Worm (Caenorhabditis elegans) whole organism, L3 larva: Measurements from ENCODE around the gene pan-1.

Experiments
- R02D3.7 ChIP-seq: fragments of 150-350 bp; optimal IDR thresholded peaks from 2 replicates; lab custom pipeline; 2014; ENCODE audit warnings: missing biosample characterization, missing genetic modification characterization
- aly-2 ChIP-seq: fragments of 150-350 bp; optimal IDR thresholded peaks from 2 replicates; lab custom pipeline; 2014; ENCODE audit warnings: missing biosample characterization, missing genetic modification characterization
- ceh-16 ChIP-seq: sonication (generic microtip); optimal IDR thresholded peaks from 2 replicates; lab custom pipeline; 2017; ENCODE audit warnings: missing biosample characterization, missing genetic modification characterization
- ceh-82 ChIP-seq: fragments of 150-350 bp; optimal IDR thresholded peaks from 2 replicates; lab custom pipeline; 2014; ENCODE audit warnings: missing biosample characterization, missing genetic modification characterization
- daf-12 ChIP-seq: fragments of 150-350 bp; optimal IDR thresholded peaks from 2 replicates; lab custom pipeline; 2014; ENCODE audit warnings: missing biosample characterization, missing genetic modification reagents, missing genetic modification characterization
- egl-5 ChIP-seq: fragments of 150-350 bp; optimal IDR thresholded peaks from 2 replicates; lab custom pipeline; 2017; ENCODE audit warnings: missing biosample characterization, missing genetic modification reagents, missing genetic modification characterization, inconsistent platforms
- elt-1 ChIP-seq: fragments of 150-350 bp; optimal IDR thresholded peaks from 2 replicates; lab custom pipeline; 2014; ENCODE audit warnings: missing biosample characterization, missing genetic modification characterization
- elt-2 ChIP-seq: sonication (generic microtip); optimal IDR thresholded peaks from 2 replicates; lab custom pipeline; 2016; ENCODE audit warnings: missing genetic modification reagents, mild to moderate bottlenecking, missing genetic modification characterization, missing compliant biosample characterization
- elt-3 ChIP-seq, 3 experiments: fragments of 150-350 bp in 1 of 3; sonication (generic microtip) in 2 of 3; optimal IDR thresholded peaks; 2 replicates in 2 of 3; 4 replicates in 1 of 3; lab custom pipeline; 2014 to 2017; ENCODE audit warnings: missing biosample characterization in 3 of 3, missing genetic modification characterization in 3 of 3
- eor-1 ChIP-seq, 2 experiments: fragments of 150-350 bp; optimal IDR thresholded peaks; 2 replicates each; lab custom pipeline; 2014 to 2018; ENCODE audit warnings: missing biosample characterization in 2 of 2, missing genetic modification characterization in 2 of 2
- fkh-10 ChIP-seq: sonication (generic microtip); optimal IDR thresholded peaks from 2 replicates; lab custom pipeline; 2017; ENCODE audit warnings: missing biosample characterization, missing genetic modification reagents, missing genetic modification characterization
- fkh-2 ChIP-seq: fragments of 150-350 bp; optimal IDR thresholded peaks from 2 replicates; lab custom pipeline; 2014; ENCODE audit warnings: missing biosample characterization, missing genetic modification reagents, missing genetic modification characterization
- hmg-11 ChIP-seq: sonication (generic microtip); optimal IDR thresholded peaks from 2 replicates; lab custom pipeline; 2016; ENCODE audit warnings: missing genetic modification characterization, missing compliant biosample characterization
- lin-15B ChIP-seq: fragments of 150-350 bp; optimal IDR thresholded peaks from 2 replicates; lab custom pipeline; 2014; ENCODE audit warnings: missing biosample characterization, missing genetic modification characterization
- lin-39 ChIP-seq: fragments of 150-350 bp; optimal IDR thresholded peaks from 2 replicates; lab custom pipeline; 2018; ENCODE audit warnings: missing biosample characterization, missing genetic modification reagents, missing genetic modification characterization
- lsy-12 ChIP-seq: sonication (generic microtip); optimal IDR thresholded peaks from 2 replicates; lab custom pipeline; 2016; ENCODE audit warnings: mild to moderate bottlenecking, missing genetic modification characterization, missing compliant biosample characterization
- mdl-1 ChIP-seq: fragments of 150-350 bp; optimal IDR thresholded peaks from 2 replicates; lab custom pipeline; 2014; ENCODE audit warnings: missing biosample characterization, missing genetic modification characterization
- nfya-1 ChIP-seq: sonication (generic microtip); optimal IDR thresholded peaks from 2 replicates; lab custom pipeline; 2017; ENCODE audit warnings: missing genetic modification characterization, mild to moderate bottlenecking, missing compliant biosample characterization, antibody characterized with exemption, moderate library complexity; ENCODE audit not compliant: insufficient read depth
- nhr-11 ChIP-seq: fragments of 150-350 bp; optimal IDR thresholded peaks from 2 replicates; lab custom pipeline; 2014; ENCODE audit warnings: missing biosample characterization, missing genetic modification characterization
- nhr-12 ChIP-seq: fragments of 150-350 bp; optimal IDR thresholded peaks from 2 replicates; lab custom pipeline; 2014; ENCODE audit warnings: missing biosample characterization, missing genetic modification characterization
- nhr-23 ChIP-seq: fragments of 150-350 bp; optimal IDR thresholded peaks from 2 replicates; lab custom pipeline; 2014; ENCODE audit warnings: missing biosample characterization, missing genetic modification reagents, missing genetic modification characterization
- nhr-28 ChIP-seq: fragments of 150-350 bp; optimal IDR thresholded peaks from 2 replicates; lab custom pipeline; 2014; ENCODE audit warnings: missing biosample characterization, missing genetic modification characterization
- nhr-43 ChIP-seq: sonication (generic microtip); optimal IDR thresholded peaks from 2 replicates; lab custom pipeline; 2016; ENCODE audit warnings: mild to moderate bottlenecking, missing genetic modification characterization, missing compliant biosample characterization; ENCODE audit not compliant: poor library complexity, severe bottlenecking
- nhr-67 ChIP-seq: fragments of 150-350 bp; optimal IDR thresholded peaks from 2 replicates; lab custom pipeline; 2014; ENCODE audit warnings: missing biosample characterization, missing genetic modification characterization
- nhr-76 ChIP-seq: fragments of 150-350 bp; sonication (generic microtip); optimal IDR thresholded peaks from 5 replicates; lab custom pipeline; 2014; ENCODE audit warnings: missing biosample characterization, missing genetic modification characterization
- nhr-77 ChIP-seq: fragments of 150-350 bp; optimal IDR thresholded peaks from 2 replicates; lab custom pipeline; 2014; ENCODE audit warnings: missing biosample characterization, missing genetic modification characterization
- pqm-1 ChIP-seq: fragments of 150-350 bp; optimal IDR thresholded peaks from 2 replicates; lab custom pipeline; 2017; ENCODE audit warnings: missing biosample characterization, missing genetic modification characterization, inconsistent platforms
- skn-1 ChIP-seq: fragments of 150-350 bp; optimal IDR thresholded peaks from 2 replicates; lab custom pipeline; 2014; ENCODE audit warnings: missing biosample characterization, missing genetic modification characterization
- snpc-4 ChIP-seq: fragments of 150-350 bp; optimal IDR thresholded peaks from 2 replicates; lab custom pipeline; 2014; ENCODE audit warnings: missing biosample characterization, missing genetic modification characterization
- tbx-2 ChIP-seq: sonication (generic microtip); optimal IDR thresholded peaks from 2 replicates; lab custom pipeline; 2016; ENCODE audit warnings: mild to moderate bottlenecking, missing genetic modification characterization, missing compliant biosample characterization
- unc-62 ChIP-seq: fragments of 150-350 bp; sonication (generic microtip); optimal IDR thresholded peaks from 4 replicates; lab custom pipeline; 2014; ENCODE audit warnings: missing biosample characterization, missing genetic modification reagents, missing genetic modification characterization
- zag-1 ChIP-seq: fragments of 150-350 bp; optimal IDR thresholded peaks from 2 replicates; lab custom pipeline; 2014; ENCODE audit warnings: missing biosample characterization, missing genetic modification characterization
- ztf-11 ChIP-seq: fragments of 150-350 bp; optimal IDR thresholded peaks from 2 replicates; lab custom pipeline; 2014; ENCODE audit warnings: missing biosample characterization, missing genetic modification characterization
- ztf-4 ChIP-seq: fragments of 150-350 bp; optimal IDR thresholded peaks from 2 replicates; lab custom pipeline; 2014; ENCODE audit warnings: missing biosample characterization, missing genetic modification characterization

Gene pan-1

ce11 chrIII:4520057-4520456 is 42.5 kb upstream of the pan-1 start, which contains the start of gene cdh-4:
TSS of gene cdh-4 (plus strand) at chrIII:4520357.
- TF ChIP-seq ceh-16 (tag; lab: Kevin White, UChicago) (no peak), ztf-11 (tag; lab: Kevin White, UChicago) (no peak), hmg-11 (tag; lab: Kevin White, UChicago) (no peak), mdl-1 (tag; lab: Kevin White, UChicago) (no peak), fkh-2 (tag; lab: Kevin White, UChicago) (no peak), eor-1 (tag; optimal IDR thresholded peaks at IDR 0.05; lab: Kevin White, UChicago) (no peak), nhr-12 (tag; lab: Kevin White, UChicago) (no peak)

DNA sequence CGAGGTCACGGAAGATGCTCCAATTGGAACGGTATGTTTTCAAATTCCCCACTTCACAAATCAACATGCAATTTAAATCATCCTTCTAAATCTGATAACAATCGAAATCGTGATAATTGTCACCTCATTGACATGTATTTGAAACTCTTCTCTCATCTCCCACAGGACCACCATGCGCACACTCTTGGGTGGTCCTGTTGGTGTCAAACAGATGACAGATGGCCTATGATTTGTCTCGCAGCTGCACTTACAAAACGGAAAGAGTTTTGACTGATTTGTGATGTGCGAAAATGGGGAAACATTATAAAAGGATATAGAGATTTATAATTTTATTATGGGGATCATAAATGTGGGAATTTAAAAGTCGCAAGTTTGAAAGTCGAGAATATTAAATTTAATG is 39.1 kb upstream of the pan-1 start:
- TF ChIP-seq fkh-10 (no peak), daf-12 (tag; lab: Kevin White, UChicago) (no peak)

DNA sequence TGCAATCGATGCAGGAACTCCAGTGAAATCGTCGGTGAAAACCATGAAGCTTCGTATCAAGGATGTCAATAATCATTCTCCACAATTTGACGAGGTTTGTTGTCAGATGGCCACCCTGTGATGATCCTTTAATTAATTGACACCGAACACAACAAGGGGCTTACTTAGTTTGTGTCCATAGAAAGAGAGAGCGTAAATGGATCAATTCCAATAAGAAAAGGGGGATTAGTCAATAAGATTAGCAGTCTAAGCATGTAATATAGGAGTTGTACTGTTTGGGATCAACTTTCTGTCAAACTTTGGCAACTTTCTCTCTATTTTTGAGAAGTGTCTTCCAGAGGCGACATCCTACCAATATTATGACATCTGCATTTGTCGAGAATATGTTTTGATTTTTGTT is 38.5 kb upstream of the pan-1 start:
- TF ChIP-seq hmg-11 (tag; lab: Kevin White, UChicago), result no peak
- no peak for TF ChIP-seq ztf-11 (tag; lab: Kevin White, UChicago)
- TF ChIP-seq nhr-67 (tag; lab: Kevin White, UChicago), result no peak
- no peak for TF ChIP-seq ceh-82
- no peak for TF ChIP-seq zag-1 (tag; lab: Kevin White, UChicago)
- no peak for TF ChIP-seq snpc-4
- TF ChIP-seq ztf-4 (tag; lab: Kevin White, UChicago), result no peak
- TF ChIP-seq lsy-12 (tag; lab: Kevin White, UChicago), result no peak
- no peak for TF ChIP-seq fkh-2 (tag; lab: Kevin White, UChicago)
- TF ChIP-seq egl-5 (tag; lab: Kevin White, UChicago), result no peak
- no peak for TF ChIP-seq nhr-23 (tag; lab: Kevin White, UChicago)
- no peak for TF ChIP-seq nfya-1 (tag; lab: Kevin White, UChicago)
- TF ChIP-seq tbx-2 (tag; lab: Kevin White, UChicago), result no peak
- no peak for TF ChIP-seq aly-2 (tag; lab: Kevin White, UChicago)
- no peak for TF ChIP-seq unc-62
- no peak for TF ChIP-seq nhr-11 (tag; lab: Kevin White, UChicago)
- TF ChIP-seq lin-39 (tag; lab: Kevin White, UChicago), result no peak
- TF ChIP-seq nhr-28 (tag; lab: Kevin White, UChicago), result no peak
- TF ChIP-seq skn-1 (tag; lab: Kevin White, UChicago), result no peak
- no peak for TF ChIP-seq nhr-43 (tag; lab: Kevin White, UChicago)

DNA sequence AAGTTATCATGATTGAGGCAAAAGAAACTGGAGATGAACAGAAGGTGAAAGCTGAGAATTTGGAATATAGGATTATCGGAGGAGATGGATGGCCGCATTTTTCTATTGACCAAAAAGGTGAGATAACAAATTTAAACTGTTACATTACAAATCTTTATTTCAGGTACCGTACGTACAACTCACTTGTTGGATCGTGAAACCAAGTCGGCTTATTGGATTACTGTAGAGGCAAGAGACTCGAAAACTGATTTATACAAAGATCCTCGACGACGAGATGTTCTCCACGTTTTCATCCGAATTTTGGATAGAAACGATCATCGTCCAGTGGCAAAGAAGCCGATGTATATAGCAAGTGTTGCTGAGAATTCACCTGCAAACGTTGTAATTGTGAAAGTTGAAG is 36.5 kb upstream of the pan-1 start:
- TF ChIP-seq tbx-2 (tag; lab: Kevin White, UChicago), result no peak
- no peak for TF ChIP-seq nhr-28 (tag; lab: Kevin White, UChicago)
- TF ChIP-seq egl-5 (tag; lab: Kevin White, UChicago), result no peak

- no peak for TF ChIP-seq tbx-2 (tag; lab: Kevin White, UChicago)
- TF ChIP-seq elt-1 (tag; lab: Kevin White, UChicago), result no peak
- TF ChIP-seq nhr-43 (tag; lab: Kevin White, UChicago), result no peak
- TF ChIP-seq pqm-1 (tag; lab: Kevin White, UChicago), result no peak
- no peak for TF ChIP-seq elt-3 (tag; optimal IDR thresholded peaks at IDR 0.05; lab: Kevin White, UChicago)
- no peak for TF ChIP-seq R02D3.7 (tag; lab: Kevin White, UChicago)
- no peak for TF ChIP-seq egl-5 (tag; lab: Kevin White, UChicago)
- no peak for TF ChIP-seq nhr-76
Measured at ce11 chrIII:4530968-4531367, 31.6 kb upstream of the pan-1 start.

ce11 chrIII:4540604-4541003 is 21.9 kb upstream of the pan-1 start, which contains the start of gene ugt-62:
TSS of gene ugt-62 (minus strand) at chrIII:4540623.
- TF ChIP-seq skn-1 (tag; lab: Kevin White, UChicago), result no peak
- no peak for TF ChIP-seq fkh-2 (tag; lab: Kevin White, UChicago)
- no peak for TF ChIP-seq lin-15B (tag; lab: Kevin White, UChicago)
- no peak for TF ChIP-seq egl-5 (tag; lab: Kevin White, UChicago)
- TF ChIP-seq nhr-12 (tag; lab: Kevin White, UChicago), result no peak
- peak; percentile 92 for TF ChIP-seq elt-2
- no peak for TF ChIP-seq nhr-77
- no peak for TF ChIP-seq elt-3 (tag; optimal IDR thresholded peaks at IDR 0.05; lab: Kevin White, UChicago)
- TF ChIP-seq pqm-1 (tag; lab: Kevin White, UChicago), result peak; percentile 75
- no peak for TF ChIP-seq snpc-4
- TF ChIP-seq fkh-10, result no peak
